Fruit fly (Drosophila melanogaster) whole organism, embryonic: ENCODE data around the gene SREBP.
A peak's percentile ranks its signal among the peaks of the same experiment; 100 is the strongest.

ENCODE experiments used
- BEAF-32 ChIP-seq: fragments of 200-800 bp; sonication (Bioruptor generic); optimal IDR thresholded peaks from 3 replicates; lab custom pipeline; 2017; ENCODE audit warnings: missing biosample characterization, missing genetic modification characterization, mild to moderate bottlenecking, moderate library complexity, missing genetic modification reagents
- Bteb2 ChIP-seq: fragments of 200-800 bp; sonication (Bioruptor generic); optimal IDR thresholded peaks from 2 replicates; lab custom pipeline; 2016; ENCODE audit warnings: missing biosample characterization, missing genetic modification characterization
- CG10979 ChIP-seq: fragments of 200-800 bp; sonication (Bioruptor generic); optimal IDR thresholded peaks from 2 replicates; lab custom pipeline; 2018; ENCODE audit warnings: missing biosample characterization, mild to moderate bottlenecking, missing genetic modification characterization, moderate library complexity
- CG11247 ChIP-seq: fragments of 200-800 bp; sonication (Bioruptor generic); IDR thresholded peaks from 2 replicates; pipeline ENCODE4 v1.3.6; 2022; ENCODE audit warnings: missing biosample characterization, missing genetic modification characterization
- CG11398 ChIP-seq: fragments of 200-800 bp; sonication (Bioruptor generic); optimal IDR thresholded peaks from 2 replicates; lab custom pipeline; 2016; ENCODE audit warnings: missing biosample characterization, missing genetic modification characterization
- CG12299 ChIP-seq: fragments of 200-800 bp; sonication (Bioruptor generic); optimal IDR thresholded peaks from 2 replicates; lab custom pipeline; 2018; ENCODE audit warnings: missing biosample characterization, mild to moderate bottlenecking, missing genetic modification characterization
- CG16779 ChIP-seq: fragments of 200-800 bp; sonication (Bioruptor generic); IDR thresholded peaks from 2 replicates; pipeline ENCODE4 v1.3.6; 2022; ENCODE audit warnings: missing biosample characterization, missing genetic modification characterization
- CG17361 ChIP-seq: fragments of 200-800 bp; sonication (Bioruptor generic); IDR thresholded peaks from 3 replicates; pipeline ENCODE4 v1.3.6; 2022; ENCODE audit warnings: missing biosample characterization, missing genetic modification characterization
- CG18011 ChIP-seq: fragments of 200-800 bp; sonication (Bioruptor generic); optimal IDR thresholded peaks from 2 replicates; lab custom pipeline; 2017; ENCODE audit warnings: missing biosample characterization, missing genetic modification characterization, mild to moderate bottlenecking, moderate library complexity, missing genotype
- CG1832 ChIP-seq: fragments of 200-800 bp; sonication (Bioruptor generic); optimal IDR thresholded peaks from 2 replicates; lab custom pipeline; 2017; ENCODE audit warnings: missing biosample characterization, mild to moderate bottlenecking, missing genetic modification characterization, inconsistent platforms
- CG18619 ChIP-seq: fragments of 200-800 bp; sonication (Bioruptor generic); optimal IDR thresholded peaks from 3 replicates; lab custom pipeline; 2017; ENCODE audit warnings: missing biosample characterization, mild to moderate bottlenecking, missing genetic modification characterization
- CG2712 ChIP-seq: fragments of 200-800 bp; optimal IDR thresholded peaks from 3 replicates; lab custom pipeline; 2019; ENCODE audit warnings: missing biosample characterization, mild to moderate bottlenecking, missing genetic modification characterization, moderate library complexity
- CG3407 ChIP-seq: fragments of 200-800 bp; sonication (Bioruptor generic); optimal IDR thresholded peaks from 2 replicates; lab custom pipeline; 2018; ENCODE audit warnings: missing biosample characterization, mild to moderate bottlenecking, missing genetic modification characterization
- CG3838 ChIP-seq: fragments of 200-800 bp; sonication (Bioruptor generic); optimal IDR thresholded peaks from 3 replicates; lab custom pipeline; 2016; ENCODE audit warnings: missing biosample characterization, missing genetic modification characterization
- CG4730 ChIP-seq: fragments of 200-800 bp; sonication (Bioruptor generic); IDR thresholded peaks from 2 replicates; pipeline ENCODE4 v1.3.6; 2022; ENCODE audit warnings: missing biosample characterization, missing genetic modification characterization
- CG6791 ChIP-seq: fragments of 200-800 bp; sonication (Bioruptor generic); IDR thresholded peaks from 3 replicates; pipeline ENCODE4 v1.3.6; 2022; ENCODE audit warnings: missing biosample characterization, missing genetic modification characterization; ENCODE audit not compliant: partially characterized antibody
- CG7271 ChIP-seq: fragments of 200-800 bp; sonication (Bioruptor generic); optimal IDR thresholded peaks from 2 replicates; lab custom pipeline; 2018; ENCODE audit warnings: missing biosample characterization, mild to moderate bottlenecking, missing genetic modification characterization, moderate library complexity
- CG7556 ChIP-seq: fragments of 200-800 bp; sonication (Bioruptor generic); optimal IDR thresholded peaks from 2 replicates; lab custom pipeline; 2017; ENCODE audit warnings: missing biosample characterization, mild to moderate bottlenecking, missing genetic modification characterization
- CG7839 ChIP-seq: fragments of 200-800 bp; sonication (Bioruptor generic); optimal IDR thresholded peaks from 3 replicates; lab custom pipeline; 2018; ENCODE audit warnings: missing biosample characterization, mild to moderate bottlenecking, missing genetic modification characterization, moderate library complexity
- CG8089 ChIP-seq: fragments of 200-800 bp; sonication (Bioruptor generic); optimal IDR thresholded peaks from 3 replicates; lab custom pipeline; 2016; ENCODE audit warnings: missing biosample characterization, missing genetic modification characterization
- CG9437 ChIP-seq: fragments of 200-800 bp; sonication (Bioruptor generic); optimal IDR thresholded peaks from 2 replicates; lab custom pipeline; 2018; ENCODE audit warnings: missing biosample characterization, mild to moderate bottlenecking, missing genetic modification characterization
- Deaf1 ChIP-seq: fragments of 200-800 bp; optimal IDR thresholded peaks from 3 replicates; lab custom pipeline; 2019; ENCODE audit warnings: missing biosample characterization, mild to moderate bottlenecking, missing genetic modification characterization, moderate library complexity
- Dip3 ChIP-seq: fragments of 200-800 bp; sonication (Bioruptor generic); optimal IDR thresholded peaks from 3 replicates; lab custom pipeline; 2016; ENCODE audit warnings: missing biosample characterization, missing genetic modification characterization
- E2f2 ChIP-seq: fragments of 200-800 bp; sonication (Bioruptor generic); IDR thresholded peaks from 2 replicates; pipeline ENCODE4 v1.3.6; 2022; ENCODE audit warnings: missing biosample characterization, missing genetic modification characterization
- NK7.1 ChIP-seq: fragments of 200-800 bp; sonication (Bioruptor generic); optimal IDR thresholded peaks from 3 replicates; lab custom pipeline; 2016; ENCODE audit warnings: missing biosample characterization, missing genetic modification characterization
- Poxn ChIP-seq: fragments of 200-800 bp; sonication (Bioruptor generic); IDR thresholded peaks from 2 replicates; pipeline ENCODE4 v1.3.6; 2022; ENCODE audit warnings: missing biosample characterization, missing genetic modification characterization
- Ptx1 ChIP-seq: fragments of 200-800 bp; sonication (Bioruptor generic); IDR thresholded peaks from 2 replicates; pipeline ENCODE4 v1.3.6; 2022; ENCODE audit warnings: missing biosample characterization, missing genetic modification characterization
- Ssrp ChIP-seq: fragments of 200-800 bp; sonication (Bioruptor generic); optimal IDR thresholded peaks from 2 replicates; lab custom pipeline; 2018; ENCODE audit warnings: missing biosample characterization, mild to moderate bottlenecking, missing genetic modification characterization, moderate library complexity
- Usf ChIP-seq: fragments of 200-800 bp; sonication (Bioruptor generic); optimal IDR thresholded peaks from 2 replicates; lab custom pipeline; 2017; ENCODE audit warnings: missing genotype, missing biosample characterization, missing genetic modification characterization
- Xbp1 ChIP-seq: fragments of 200-800 bp; sonication (Bioruptor generic); optimal IDR thresholded peaks from 3 replicates; lab custom pipeline; 2016; ENCODE audit warnings: missing biosample characterization, mild to moderate bottlenecking, missing genetic modification characterization
- YL-1 ChIP-seq: fragments of 200-800 bp; sonication (Bioruptor generic); optimal IDR thresholded peaks from 3 replicates; lab custom pipeline; 2017; ENCODE audit warnings: missing biosample characterization, mild to moderate bottlenecking, missing genetic modification characterization
- aop ChIP-seq: fragments of 200-800 bp; sonication (Bioruptor generic); IDR thresholded peaks from 2 replicates; pipeline ENCODE4 v1.3.6; 2022; ENCODE audit warnings: missing biosample characterization, missing genetic modification characterization
- ap ChIP-seq: fragments of 200-800 bp; sonication (Bioruptor generic); IDR thresholded peaks from 2 replicates; pipeline ENCODE4 v1.3.6; 2022; ENCODE audit warnings: missing biosample characterization, missing genetic modification characterization
- ato ChIP-seq: fragments of 200-800 bp; sonication (Bioruptor generic); IDR thresholded peaks from 2 replicates; pipeline ENCODE4 v1.3.6; 2022; ENCODE audit warnings: missing biosample characterization, missing genetic modification characterization; ENCODE audit not compliant: partially characterized antibody
- bcd ChIP-seq: fragments of 200-800 bp; sonication (Bioruptor generic); optimal IDR thresholded peaks from 2 replicates; lab custom pipeline; 2017; ENCODE audit warnings: missing biosample characterization, mild to moderate bottlenecking, missing genetic modification characterization
- cato ChIP-seq: fragments of 200-800 bp; sonication (Bioruptor generic); optimal IDR thresholded peaks from 2 replicates; lab custom pipeline; 2016; ENCODE audit warnings: missing biosample characterization, missing genetic modification characterization, borderline replicate concordance
- ci ChIP-seq: fragments of 200-800 bp; sonication (Bioruptor generic); IDR thresholded peaks from 3 replicates; pipeline ENCODE4 v1.3.6; 2022; ENCODE audit warnings: missing biosample characterization, missing genetic modification characterization
- cwo ChIP-seq: fragments of 200-800 bp; sonication (Bioruptor generic); optimal IDR thresholded peaks from 3 replicates; lab custom pipeline; 2017; ENCODE audit warnings: missing biosample characterization, missing genetic modification characterization, mild to moderate bottlenecking, moderate library complexity, missing genetic modification reagents
- fd96Cb ChIP-seq: fragments of 200-800 bp; sonication (Bioruptor generic); optimal IDR thresholded peaks from 2 replicates; lab custom pipeline; 2018; ENCODE audit warnings: missing biosample characterization, mild to moderate bottlenecking, missing genetic modification characterization, moderate library complexity
- fu2 ChIP-seq: fragments of 200-800 bp; sonication (Bioruptor generic); optimal IDR thresholded peaks from 2 replicates; lab custom pipeline; 2016; ENCODE audit warnings: missing biosample characterization, missing genetic modification characterization
- ham ChIP-seq: fragments of 200-800 bp; sonication (Bioruptor generic); IDR thresholded peaks from 2 replicates; pipeline ENCODE4 v1.3.6; 2022; ENCODE audit warnings: missing biosample characterization, missing genetic modification characterization
- hbn ChIP-seq: fragments of 200-800 bp; sonication (Bioruptor generic); IDR thresholded peaks from 2 replicates; pipeline ENCODE4 v1.3.6; 2022; ENCODE audit warnings: missing biosample characterization, missing genetic modification characterization; ENCODE audit not compliant: partially characterized antibody
- hth ChIP-seq: fragments of >200 bp; optimal IDR thresholded peaks from 2 replicates; lab custom pipeline; 2017; ENCODE audit warnings: inconsistent platforms
- prd ChIP-seq, 3 experiments: fragments of >200 bp in 2 of 3; fragments of 200-800 bp in 1 of 3; sonication (Bioruptor generic) in 1 of 3; optimal IDR thresholded peaks in 2 of 3; IDR thresholded peaks in 1 of 3; 2 replicates in 2 of 3; 3 replicates in 1 of 3; pipeline versions ENCODE4 v1.3.6 to Lab custom; 2017 to 2022; ENCODE audit warnings: missing biosample characterization in 1 of 3, missing genetic modification characterization in 1 of 3
- salm ChIP-seq: fragments of 200-800 bp; sonication (Bioruptor generic); optimal IDR thresholded peaks from 2 replicates; lab custom pipeline; 2018; ENCODE audit warnings: missing biosample characterization, mild to moderate bottlenecking, missing genetic modification characterization
- schlank ChIP-seq: fragments of 200-800 bp; sonication (Bioruptor generic); optimal IDR thresholded peaks from 2 replicates; lab custom pipeline; 2018; ENCODE audit warnings: missing biosample characterization, mild to moderate bottlenecking, missing genetic modification characterization
- sim ChIP-seq: fragments of 200-800 bp; sonication (Bioruptor generic); IDR thresholded peaks from 2 replicates; pipeline ENCODE4 v1.3.6; 2022; ENCODE audit warnings: missing biosample characterization, missing genetic modification characterization
- tup ChIP-seq: fragments of 200-800 bp; sonication (Bioruptor generic); optimal IDR thresholded peaks from 2 replicates; lab custom pipeline; 2016; ENCODE audit warnings: missing biosample characterization, mild to moderate bottlenecking, missing genetic modification characterization, moderate library complexity
- twi ChIP-seq: fragments of 200-800 bp; optimal IDR thresholded peaks from 2 replicates; lab custom pipeline; 2019; ENCODE audit warnings: missing biosample characterization, mild to moderate bottlenecking, missing genetic modification characterization, moderate library complexity
- wdn ChIP-seq: fragments of 200-800 bp; sonication (Bioruptor generic); IDR thresholded peaks from 2 replicates; pipeline ENCODE4 v1.3.6; 2022; ENCODE audit warnings: missing biosample characterization, missing genetic modification characterization

Gene SREBP

dm6 chr3L:19793438-19793998 lies at the start of gene SREBP, which contains the start of the genes CG42637 and Gyc76C (continued):
- no peak for TF ChIP-seq cato
- no peak for TF ChIP-seq Xbp1 (GFP tag; lab: Kevin White, UChicago)
- TF ChIP-seq salm (tag; lab: Kevin White, UChicago) = no peak
- no peak for TF ChIP-seq CG11398 (GFP tag; lab: Kevin White, UChicago)
- TF ChIP-seq CG18619 (GFP tag; lab: Kevin White, UChicago) = peak; percentile 2
- TF ChIP-seq CG7556 (GFP tag; lab: Kevin White, UChicago) = no peak
- no peak for TF ChIP-seq CG17361 (GFP tag; lab: Robert Waterston, UW)
- TF ChIP-seq CG2712 (tag; lab: Kevin White, UChicago) = peak; percentile 49
- TF ChIP-seq ham (GFP tag; lab: Robert Waterston, UW) = no peak
- no peak; the same call in 1 of the 3 replicates for TF ChIP-seq ci (GFP tag; lab: Robert Waterston, UW)
- TF ChIP-seq sim (GFP tag; lab: Robert Waterston, UW) = no peak
- no peak for TF ChIP-seq NK7.1 (GFP tag; lab: Kevin White, UChicago)
- TF ChIP-seq CG1832 (GFP tag; lab: Kevin White, UChicago) = no peak
- no peak for TF ChIP-seq CG4730 (GFP tag; lab: Robert Waterston, UW)
- TF ChIP-seq Ptx1 (GFP tag; lab: Robert Waterston, UW) = no peak
- TF ChIP-seq fd96Cb (tag; lab: Kevin White, UChicago) = no peak
- TF ChIP-seq Deaf1 (tag; lab: Kevin White, UChicago) = peak; percentile 34
- no peak for TF ChIP-seq CG10979 (tag; lab: Kevin White, UChicago)
- TF ChIP-seq cwo = no peak
- TF ChIP-seq Bteb2 (GFP tag; lab: Kevin White, UChicago) = no peak
- no peak for TF ChIP-seq hth
- TF ChIP-seq ato (GFP tag; lab: Robert Waterston, UW) = no peak; the same call in 1 of the 2 replicates
- TF ChIP-seq twi = no peak
- TF ChIP-seq YL-1 (GFP tag; lab: Kevin White, UChicago) = no peak
- TF ChIP-seq CG16779 (GFP tag; lab: Robert Waterston, UW) = no peak
- no peak for TF ChIP-seq Poxn
- TF ChIP-seq CG18011 (GFP tag; lab: Kevin White, UChicago) = no peak
- TF ChIP-seq BEAF-32 = peak; percentile 56
- TF ChIP-seq CG11247 (GFP tag; lab: Robert Waterston, UW) = no peak
- TF ChIP-seq ap (GFP tag; lab: Robert Waterston, UW) = no peak
- no peak for TF ChIP-seq Usf (GFP tag; lab: Kevin White, UChicago)
- no peak for TF ChIP-seq CG9437 (GFP tag; lab: Kevin White, UChicago)
- TF ChIP-seq hbn (GFP tag; lab: Robert Waterston, UW) = 0 out of 2 replicates have a peak, but pooled peaks have one; percentile 25
- peak; percentile 11 for TF ChIP-seq CG3838 (GFP tag; lab: Kevin White, UChicago)
- no peak for TF ChIP-seq CG7839
- no peak for TF ChIP-seq CG7271 (tag; lab: Kevin White, UChicago)
- TF ChIP-seq tup (GFP tag; lab: Kevin White, UChicago) = no peak
- TF ChIP-seq fu2 (GFP tag; lab: Kevin White, UChicago) = no peak
- no peak for TF ChIP-seq Ssrp (tag; lab: Kevin White, UChicago)
- TF ChIP-seq bcd (GFP tag; lab: Kevin White, UChicago) = no peak
- TF ChIP-seq CG8089 (GFP tag; lab: Kevin White, UChicago) = no peak
- TF ChIP-seq schlank (tag; lab: Kevin White, UChicago) = no peak
- TF ChIP-seq Dip3 (GFP tag; lab: Kevin White, UChicago) = no peak
- TF ChIP-seq CG6791 (GFP tag; lab: Robert Waterston, UW) = peak; percentile 70; the same call in 1 of the 3 replicates
- TF ChIP-seq aop (GFP tag; lab: Robert Waterston, UW) = no peak
- TF ChIP-seq prd (optimal IDR thresholded peaks at IDR 0.05; lab: Kevin White, UChicago) = no peak
- TF ChIP-seq prd (GFP tag; IDR thresholded peaks at IDR 0.05; lab: Robert Waterston, UW) = no peak
- no peak for TF ChIP-seq CG12299 (tag; lab: Kevin White, UChicago)
- TF ChIP-seq E2f2 = peak; percentile 89
- TF ChIP-seq CG3407 = no peak
- TF ChIP-seq wdn (GFP tag; lab: Robert Waterston, UW) = no peak
